Fruit fly (Drosophila melanogaster): Measurements from ENCODE around the gene ash2.

ash2 gene

dm6 chr3R:24629877-24630808 is 19.8 kb upstream of the ash2 start, which contains the start of gene Wsck (continued):
- TF ChIP-seq aop (GFP tag; IDR thresholded peaks at IDR 0.05), result no peak
- TF ChIP-seq ind (GFP tag; optimal IDR thresholded peaks at IDR 0.05), result no peak
- TF ChIP-seq CG2875 (GFP tag; optimal IDR thresholded peaks at IDR 0.05), result no peak
- no peak for TF ChIP-seq Ada2b (GFP tag; IDR thresholded peaks at IDR 0.05)
- no peak for TF ChIP-seq ro (GFP tag; IDR thresholded peaks at IDR 0.05)
- no peak for TF ChIP-seq CG10209 (GFP tag; optimal IDR thresholded peaks at IDR 0.05)
- TF ChIP-seq gt (GFP tag; IDR thresholded peaks at IDR 0.05), result no peak
- no peak for TF ChIP-seq Ptx1 (GFP tag; IDR thresholded peaks at IDR 0.05)
- TF ChIP-seq Sry-β (GFP tag; optimal IDR thresholded peaks at IDR 0.05), result no peak
- TF ChIP-seq Trl (optimal IDR thresholded peaks at IDR 0.05), result peak; percentile 51 to 74
- TF ChIP-seq Trl (GFP tag; optimal IDR thresholded peaks at IDR 0.05), result peak; percentile 14
- TF ChIP-seq HLH4C (GFP tag; IDR thresholded peaks at IDR 0.05; ENCODE audit: partially characterized antibody), result no peak
- TF ChIP-seq CG17359 (tag; optimal IDR thresholded peaks at IDR 0.05), result no peak
- TF ChIP-seq Adf1 (GFP tag; IDR thresholded peaks at IDR 0.05), result peak; percentile 99
- no peak for TF ChIP-seq corto (GFP tag; optimal IDR thresholded peaks at IDR 0.05)
- TF ChIP-seq CG2120 (GFP tag; optimal IDR thresholded peaks at IDR 0.05), result no peak
- TF ChIP-seq MBD-R2 (GFP tag; IDR thresholded peaks at IDR 0.05), result peak; percentile 43; the same call in 1 of the 2 replicates
- TF ChIP-seq CG3407 (GFP tag; optimal IDR thresholded peaks at IDR 0.05), result no peak
- no peak for TF ChIP-seq tna (GFP tag; IDR thresholded peaks at IDR 0.05; ENCODE audit: partially characterized antibody)
- TF ChIP-seq CG5953 (GFP tag; IDR thresholded peaks at IDR 0.05), result no peak
- no peak for TF ChIP-seq ap (GFP tag; IDR thresholded peaks at IDR 0.05)
- TF ChIP-seq bbx (GFP tag; IDR thresholded peaks at IDR 0.05; ENCODE audit: partially characterized antibody), result peak; percentile 34; the same call in 1 of the 2 replicates
- TF ChIP-seq CG9727 (GFP tag; optimal IDR thresholded peaks at IDR 0.05), result no peak
- no peak for TF ChIP-seq Dip2 (GFP tag; IDR thresholded peaks at IDR 0.05)
- no peak for TF ChIP-seq stc (GFP tag; IDR thresholded peaks at IDR 0.05)
- TF ChIP-seq gsb-n (tag; optimal IDR thresholded peaks at IDR 0.05), result no peak
- no peak for TF ChIP-seq CG11695 (GFP tag; IDR thresholded peaks at IDR 0.05)
- no peak for TF ChIP-seq CG18599 (GFP tag; optimal IDR thresholded peaks at IDR 0.05)
- TF ChIP-seq luna (GFP tag; optimal IDR thresholded peaks at IDR 0.05), result no peak
- TF ChIP-seq CG11723 (GFP tag; optimal IDR thresholded peaks at IDR 0.05), result no peak
- no peak for TF ChIP-seq CG7839 (tag; optimal IDR thresholded peaks at IDR 0.05)
- peak; percentile 96 for TF ChIP-seq CG1832 (GFP tag; optimal IDR thresholded peaks at IDR 0.05)
- no peak for TF ChIP-seq pita (GFP tag; optimal IDR thresholded peaks at IDR 0.05)
- TF ChIP-seq CG8765 (GFP tag; IDR thresholded peaks at IDR 0.05), result no peak
- no peak for TF ChIP-seq zf30C (GFP tag; optimal IDR thresholded peaks at IDR 0.05)
- no peak; the same call in 2 of the 3 replicates for TF ChIP-seq knrl (GFP tag; IDR thresholded peaks at IDR 0.05; ENCODE audit: partially characterized antibody)
- TF ChIP-seq dysf (GFP tag; IDR thresholded peaks at IDR 0.05), result no peak
- peak; percentile 91 for TF ChIP-seq CG17385 (GFP tag; optimal IDR thresholded peaks at IDR 0.05)
- no peak for TF ChIP-seq CG8281 (tag; optimal IDR thresholded peaks at IDR 0.05)
- no peak for TF ChIP-seq Gsc (GFP tag; IDR thresholded peaks at IDR 0.05)
- no peak for TF ChIP-seq CG15601 (tag; optimal IDR thresholded peaks at IDR 0.05)
- no peak for TF ChIP-seq Optix (GFP tag; IDR thresholded peaks at IDR 0.05)
- TF ChIP-seq grn (GFP tag; optimal IDR thresholded peaks at IDR 0.05), result no peak
- peak; percentile 13 for TF ChIP-seq cg (GFP tag; optimal IDR thresholded peaks at IDR 0.05)
- TF ChIP-seq danr (GFP tag; IDR thresholded peaks at IDR 0.05), result no peak
- no peak for TF ChIP-seq ase (GFP tag; IDR thresholded peaks at IDR 0.05)
- peak; percentile 26; the same call in 1 of the 3 replicates for TF ChIP-seq mld (GFP tag; IDR thresholded peaks at IDR 0.05; ENCODE audit: partially characterized antibody)
- TF ChIP-seq gem (tag; optimal IDR thresholded peaks at IDR 0.05), result no peak
- no peak for TF ChIP-seq phol (tag; optimal IDR thresholded peaks at IDR 0.05)
